Fruit fly (Drosophila melanogaster) whole organism, embryonic: ENCODE data around the gene CG42764.

ENCODE experiments used
- Atf3 ChIP-seq: fragments of 200-800 bp; sonication (Bioruptor generic); optimal IDR thresholded peaks from 3 replicates; lab custom pipeline; 2016; ENCODE audit warnings: missing biosample characterization, missing genetic modification characterization
- B-H1 ChIP-seq: fragments of 200-800 bp; sonication (Bioruptor generic); IDR thresholded peaks from 3 replicates; pipeline ENCODE4 v1.3.6; 2022; ENCODE audit warnings: missing biosample characterization, missing genetic modification characterization
- CG10209 ChIP-seq: fragments of 200-800 bp; sonication (Bioruptor generic); optimal IDR thresholded peaks from 3 replicates; lab custom pipeline; 2017; ENCODE audit warnings: missing biosample characterization, mild to moderate bottlenecking, missing genetic modification characterization, missing genetic modification reagents
- CG10431 ChIP-seq: fragments of 200-800 bp; sonication (Bioruptor generic); optimal IDR thresholded peaks from 3 replicates; lab custom pipeline; 2018; ENCODE audit warnings: missing biosample characterization, mild to moderate bottlenecking, missing genetic modification characterization
- CG14860 ChIP-seq: fragments of 200-800 bp; sonication (Bioruptor generic); IDR thresholded peaks from 3 replicates; pipeline ENCODE4 v1.3.6; 2022; ENCODE audit warnings: missing biosample characterization, missing genetic modification characterization; ENCODE audit not compliant: partially characterized antibody
- CG15696 ChIP-seq: fragments of 200-800 bp; sonication (Bioruptor generic); optimal IDR thresholded peaks from 2 replicates; lab custom pipeline; 2019; ENCODE audit warnings: missing biosample characterization, mild to moderate bottlenecking, missing genetic modification characterization, moderate library complexity
- CG1602 ChIP-seq: fragments of 200-800 bp; sonication (Bioruptor generic); optimal IDR thresholded peaks from 3 replicates; lab custom pipeline; 2016; ENCODE audit warnings: missing biosample characterization, missing genetic modification characterization
- CG18011 ChIP-seq: fragments of 200-800 bp; sonication (Bioruptor generic); optimal IDR thresholded peaks from 2 replicates; lab custom pipeline; 2017; ENCODE audit warnings: missing biosample characterization, missing genetic modification characterization, mild to moderate bottlenecking, moderate library complexity, missing genotype
- CG1832 ChIP-seq: fragments of 200-800 bp; sonication (Bioruptor generic); optimal IDR thresholded peaks from 2 replicates; lab custom pipeline; 2017; ENCODE audit warnings: missing biosample characterization, mild to moderate bottlenecking, missing genetic modification characterization, inconsistent platforms
- CG18599 ChIP-seq: fragments of 200-800 bp; sonication (Bioruptor generic); optimal IDR thresholded peaks from 3 replicates; lab custom pipeline; 2017; ENCODE audit warnings: missing biosample characterization, missing genetic modification characterization, mild to moderate bottlenecking, moderate library complexity, missing genetic modification reagents
- CG4617 ChIP-seq: fragments of 200-800 bp; sonication (Bioruptor generic); optimal IDR thresholded peaks from 3 replicates; lab custom pipeline; 2016; ENCODE audit warnings: missing biosample characterization, missing genetic modification characterization, borderline replicate concordance
- CG7556 ChIP-seq: fragments of 200-800 bp; sonication (Bioruptor generic); optimal IDR thresholded peaks from 2 replicates; lab custom pipeline; 2017; ENCODE audit warnings: missing biosample characterization, mild to moderate bottlenecking, missing genetic modification characterization
- CG8944 ChIP-seq: fragments of 200-800 bp; sonication (Bioruptor generic); optimal IDR thresholded peaks from 3 replicates; lab custom pipeline; 2016; ENCODE audit warnings: missing biosample characterization, missing genetic modification characterization
- Doc2 ChIP-seq: fragments of 200-800 bp; sonication (Bioruptor generic); IDR thresholded peaks from 2 replicates; pipeline ENCODE4 v1.3.6; 2022; ENCODE audit warnings: missing biosample characterization, missing genetic modification characterization
- Drgx ChIP-seq: fragments of 200-800 bp; sonication (Bioruptor generic); IDR thresholded peaks from 2 replicates; pipeline ENCODE4 v1.3.6; 2022; ENCODE audit warnings: missing biosample characterization, missing genetic modification characterization
- ERR ChIP-seq: fragments of 200-800 bp; sonication (Bioruptor generic); optimal IDR thresholded peaks from 2 replicates; lab custom pipeline; 2016; ENCODE audit warnings: missing biosample characterization, missing genetic modification characterization
- Ets97D ChIP-seq: fragments of 200-800 bp; sonication (Bioruptor generic); optimal IDR thresholded peaks from 3 replicates; lab custom pipeline; 2016; ENCODE audit warnings: missing biosample characterization, missing genetic modification characterization
- Fer2 ChIP-seq: fragments of 200-800 bp; sonication (Bioruptor generic); optimal IDR thresholded peaks from 2 replicates; lab custom pipeline; 2018; ENCODE audit warnings: missing biosample characterization, mild to moderate bottlenecking, missing genetic modification characterization, moderate library complexity
- H2.0 ChIP-seq: fragments of 200-800 bp; sonication (Bioruptor generic); IDR thresholded peaks from 2 replicates; pipeline ENCODE4 v1.3.6; 2022; ENCODE audit warnings: missing biosample characterization, missing genetic modification characterization
- HHEX ChIP-seq: fragments of 200-800 bp; sonication (Bioruptor generic); optimal IDR thresholded peaks from 3 replicates; lab custom pipeline; 2017; ENCODE audit warnings: missing biosample characterization, mild to moderate bottlenecking, missing genetic modification characterization, missing genetic modification reagents
- Hr3 ChIP-seq: fragments of 200-800 bp; sonication (Bioruptor generic); optimal IDR thresholded peaks from 3 replicates; lab custom pipeline; 2016; ENCODE audit warnings: missing biosample characterization, missing genetic modification characterization
- Sry-δ ChIP-seq: fragments of 200-800 bp; sonication (Bioruptor generic); optimal IDR thresholded peaks from 2 replicates; lab custom pipeline; 2016; ENCODE audit warnings: missing biosample characterization, missing genetic modification characterization
- danr ChIP-seq: fragments of 200-800 bp; sonication (Bioruptor generic); IDR thresholded peaks from 2 replicates; pipeline ENCODE4 v1.3.6; 2022; ENCODE audit warnings: missing biosample characterization, missing genetic modification characterization
- dimm ChIP-seq: fragments of 200-800 bp; sonication (Bioruptor generic); IDR thresholded peaks from 2 replicates; pipeline ENCODE4 v1.3.6; 2022; ENCODE audit warnings: missing biosample characterization, missing genetic modification characterization
- dmrt99B ChIP-seq: fragments of 200-800 bp; sonication (Bioruptor generic); optimal IDR thresholded peaks from 2 replicates; lab custom pipeline; 2018; ENCODE audit warnings: missing biosample characterization, mild to moderate bottlenecking, missing genetic modification characterization, moderate library complexity
- eyg ChIP-seq: fragments of 200-800 bp; sonication (Bioruptor generic); optimal IDR thresholded peaks from 3 replicates; lab custom pipeline; 2016; ENCODE audit warnings: missing biosample characterization, missing genetic modification characterization
- gcm2 ChIP-seq: fragments of 200-800 bp; sonication (Bioruptor generic); optimal IDR thresholded peaks from 2 replicates; lab custom pipeline; 2016; ENCODE audit warnings: missing biosample characterization, missing genetic modification characterization
- grau ChIP-seq: fragments of 200-800 bp; optimal IDR thresholded peaks from 3 replicates; lab custom pipeline; 2019; ENCODE audit warnings: missing biosample characterization, mild to moderate bottlenecking, missing genetic modification characterization, moderate library complexity
- her ChIP-seq: fragments of 200-800 bp; sonication (Bioruptor generic); optimal IDR thresholded peaks from 2 replicates; lab custom pipeline; 2016; ENCODE audit warnings: missing biosample characterization, missing genetic modification characterization
- ind ChIP-seq: fragments of 200-800 bp; sonication (Bioruptor generic); optimal IDR thresholded peaks from 3 replicates; lab custom pipeline; 2016; ENCODE audit warnings: missing biosample characterization, missing genetic modification characterization
- insv ChIP-seq, 2 experiments: fragments of 200-800 bp; sonication (Bioruptor generic); optimal IDR thresholded peaks; 3 replicates each; lab custom pipeline; 2016 to 2018; ENCODE audit warnings: missing biosample characterization in 2 of 2, missing genetic modification characterization in 2 of 2
- kay ChIP-seq: fragments of 200-800 bp; sonication (Bioruptor generic); optimal IDR thresholded peaks from 2 replicates; lab custom pipeline; 2016; ENCODE audit warnings: missing biosample characterization, missing genetic modification characterization
- ken ChIP-seq: fragments of 200-800 bp; sonication (Bioruptor generic); IDR thresholded peaks from 3 replicates; pipeline ENCODE4 v1.3.6; 2022; ENCODE audit warnings: missing biosample characterization, missing genetic modification characterization
- nerfin-1 ChIP-seq: fragments of 200-800 bp; sonication (Bioruptor generic); optimal IDR thresholded peaks from 3 replicates; lab custom pipeline; 2019; ENCODE audit warnings: missing biosample characterization, mild to moderate bottlenecking, missing genetic modification characterization, moderate library complexity
- nmo ChIP-seq: fragments of 200-800 bp; sonication (Bioruptor generic); optimal IDR thresholded peaks from 2 replicates; lab custom pipeline; 2018; ENCODE audit warnings: missing biosample characterization, mild to moderate bottlenecking, missing genetic modification characterization, moderate library complexity
- oc ChIP-seq: fragments of 200-800 bp; sonication (Bioruptor generic); optimal IDR thresholded peaks from 2 replicates; lab custom pipeline; 2018; ENCODE audit warnings: missing biosample characterization, mild to moderate bottlenecking, missing genetic modification characterization, moderate library complexity
- pan ChIP-seq, 4 experiments: fragments of >200 bp in 3 of 4; fragments of 200-800 bp in 1 of 4; sonication (Bioruptor generic) in 1 of 4; optimal IDR thresholded peaks in 3 of 4; IDR thresholded peaks in 1 of 4; 2 replicates each; pipeline versions ENCODE4 v1.3.6 to Lab custom; 2017 to 2022; ENCODE audit warnings: missing biosample characterization in 2 of 4, missing genetic modification characterization in 2 of 4, mixed read lengths in 1 of 4
- prd ChIP-seq, 3 experiments: fragments of >200 bp in 2 of 3; fragments of 200-800 bp in 1 of 3; sonication (Bioruptor generic) in 1 of 3; optimal IDR thresholded peaks in 2 of 3; IDR thresholded peaks in 1 of 3; 2 replicates in 2 of 3; 3 replicates in 1 of 3; pipeline versions ENCODE4 v1.3.6 to Lab custom; 2017 to 2022; ENCODE audit warnings: missing biosample characterization in 1 of 3, missing genetic modification characterization in 1 of 3
- repo ChIP-seq: fragments of 200-800 bp; sonication (Bioruptor generic); optimal IDR thresholded peaks from 2 replicates; lab custom pipeline; 2016; ENCODE audit warnings: missing biosample characterization, missing genetic modification characterization
- ro ChIP-seq: fragments of 200-800 bp; sonication (Bioruptor generic); IDR thresholded peaks from 2 replicates; pipeline ENCODE4 v1.3.6; 2022; ENCODE audit warnings: missing biosample characterization, missing genetic modification characterization
- sens ChIP-seq: fragments of 200-800 bp; sonication (Bioruptor generic); peaks from one replicate; lab custom pipeline; 2016; ENCODE audit warnings: missing biosample characterization, missing genetic modification characterization
- seq ChIP-seq: fragments of 200-800 bp; sonication (Bioruptor generic); IDR thresholded peaks from 2 replicates; pipeline ENCODE4 v1.3.6; 2022; ENCODE audit warnings: missing biosample characterization, missing genetic modification characterization
- shn ChIP-seq: fragments of 200-800 bp; sonication (Bioruptor generic); optimal IDR thresholded peaks from 3 replicates; lab custom pipeline; 2016; ENCODE audit warnings: missing biosample characterization, missing genetic modification characterization
- slou ChIP-seq: fragments of 200-800 bp; sonication (Bioruptor generic); optimal IDR thresholded peaks from 3 replicates; lab custom pipeline; 2016; ENCODE audit warnings: missing biosample characterization, missing genetic modification characterization
- sob ChIP-seq: fragments of 200-800 bp; sonication (Bioruptor generic); IDR thresholded peaks from 2 replicates; pipeline ENCODE4 v1.3.6; 2022; ENCODE audit warnings: missing biosample characterization, missing genetic modification characterization
- stc ChIP-seq: fragments of 200-800 bp; sonication (Bioruptor generic); IDR thresholded peaks from 2 replicates; pipeline ENCODE4 v1.3.6; 2022; ENCODE audit warnings: missing biosample characterization, missing genetic modification characterization
- stwl ChIP-seq: fragments of 200-800 bp; sonication (Bioruptor generic); optimal IDR thresholded peaks from 3 replicates; lab custom pipeline; 2018; ENCODE audit warnings: missing biosample characterization, mild to moderate bottlenecking, missing genetic modification characterization, moderate library complexity
- trem ChIP-seq: fragments of 200-800 bp; optimal IDR thresholded peaks from 3 replicates; lab custom pipeline; 2019; ENCODE audit warnings: missing biosample characterization, mild to moderate bottlenecking, missing genetic modification characterization, moderate library complexity
- vfl ChIP-seq: fragments of 200-800 bp; sonication (Bioruptor generic); optimal IDR thresholded peaks from 2 replicates; lab custom pipeline; 2016; ENCODE audit warnings: missing biosample characterization, missing genetic modification characterization
- vnd ChIP-seq: fragments of 200-800 bp; sonication (Bioruptor generic); IDR thresholded peaks from 3 replicates; pipeline ENCODE4 v1.3.6; 2022; ENCODE audit warnings: missing biosample characterization, missing genetic modification characterization; ENCODE audit not compliant: partially characterized antibody

CG42764 gene

DNA sequence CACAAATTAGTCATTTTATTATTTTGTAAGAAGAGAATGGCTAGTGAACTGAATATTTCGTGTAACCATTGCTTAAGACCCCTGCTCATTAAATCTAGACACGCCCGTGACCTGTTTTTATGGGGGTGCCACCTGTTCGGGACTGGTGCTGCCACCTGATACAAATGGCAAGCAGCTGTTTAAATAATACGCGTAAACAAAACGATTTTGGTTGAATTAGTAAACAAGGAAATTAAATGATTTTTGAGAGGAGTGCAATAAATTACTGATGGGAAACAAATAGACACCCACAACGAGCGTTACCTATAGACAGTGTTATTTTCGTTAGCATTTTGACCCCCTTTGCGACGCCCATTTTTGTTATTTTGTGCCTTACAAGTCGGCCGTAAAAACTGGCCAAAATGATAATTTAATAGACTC is 9.0 kb upstream of the CG42764 start (continued):
- peak; percentile 76 for TF ChIP-seq kay (GFP tag; lab: Kevin White, UChicago)
- peak; percentile 33 for TF ChIP-seq CG10431 (GFP tag; lab: Kevin White, UChicago)
- TF ChIP-seq seq, result no peak
- peak; percentile 80 for TF ChIP-seq shn (GFP tag; lab: Kevin White, UChicago)
- peak; percentile 66 for TF ChIP-seq eyg (GFP tag; lab: Kevin White, UChicago)
- no peak for TF ChIP-seq prd (optimal IDR thresholded peaks at IDR 0.05; lab: Kevin White, UChicago)
- no peak for TF ChIP-seq prd (GFP tag; IDR thresholded peaks at IDR 0.05; lab: Robert Waterston, UW)
- TF ChIP-seq CG10209 (GFP tag; lab: Kevin White, UChicago), result peak; percentile 83
- peak; percentile 86 for TF ChIP-seq Atf3 (GFP tag; lab: Kevin White, UChicago)
- TF ChIP-seq ERR (GFP tag; lab: Kevin White, UChicago), result peak; percentile 60
- no peak for TF ChIP-seq danr (GFP tag; lab: Robert Waterston, UW)
- peak; percentile 72 for TF ChIP-seq stwl (tag; lab: Kevin White, UChicago)
- TF ChIP-seq Fer2 (tag; lab: Kevin White, UChicago), result peak; percentile 77
- TF ChIP-seq CG18599 (GFP tag; lab: Kevin White, UChicago), result peak; percentile 92
- TF ChIP-seq insv (GFP tag; optimal IDR thresholded peaks at IDR 0.05; lab: Kevin White, UChicago), result peak in 1 of 2 experiments; percentile 62
- TF ChIP-seq CG1832 (GFP tag; lab: Kevin White, UChicago), result no peak
- TF ChIP-seq nerfin-1 (tag; lab: Kevin White, UChicago), result peak; percentile 62
- peak; percentile 70 for TF ChIP-seq trem (tag; lab: Kevin White, UChicago)
- TF ChIP-seq sob (GFP tag; lab: Robert Waterston, UW), result no peak
- TF ChIP-seq repo (GFP tag; lab: Kevin White, UChicago), result peak; percentile 81
- peak; percentile 84 for TF ChIP-seq dmrt99B
- no peak for TF ChIP-seq ken
- TF ChIP-seq Doc2 (GFP tag; lab: Robert Waterston, UW), result no peak
- TF ChIP-seq slou, result peak; percentile 79
- peak; percentile 89 for TF ChIP-seq CG8944
- peak; percentile 90 for TF ChIP-seq Hr3 (GFP tag; lab: Kevin White, UChicago)
- peak; percentile 75 for TF ChIP-seq oc
- TF ChIP-seq sens, result peak; percentile 79
- peak; percentile 75 for TF ChIP-seq nmo
- TF ChIP-seq vnd (GFP tag; lab: Robert Waterston, UW), result no peak
- TF ChIP-seq HHEX (GFP tag; lab: Kevin White, UChicago), result peak; percentile 86
- TF ChIP-seq CG14860 (GFP tag; lab: Robert Waterston, UW), result no peak
- peak; percentile 76 for TF ChIP-seq CG18011 (GFP tag; lab: Kevin White, UChicago)
- TF ChIP-seq ind (GFP tag; lab: Kevin White, UChicago), result peak; percentile 93
- peak; percentile 85 for TF ChIP-seq grau (tag; lab: Kevin White, UChicago)
- TF ChIP-seq H2.0, result no peak
- peak; percentile 82 for TF ChIP-seq her (GFP tag; lab: Kevin White, UChicago)
- TF ChIP-seq vfl (GFP tag; lab: Kevin White, UChicago), result peak; percentile 81
- TF ChIP-seq pan (optimal IDR thresholded peaks at IDR 0.05; lab: Kevin White, UChicago), result no peak
- no peak for TF ChIP-seq pan (GFP tag; optimal IDR thresholded peaks at IDR 0.05 in 1 of 2, IDR thresholded peaks at IDR 0.05 in 1 of 2)
- TF ChIP-seq ro (GFP tag; lab: Robert Waterston, UW), result no peak
- TF ChIP-seq gcm2, result peak; percentile 47
- TF ChIP-seq Ets97D (GFP tag; lab: Kevin White, UChicago), result peak; percentile 85
- TF ChIP-seq CG1602 (GFP tag; lab: Kevin White, UChicago), result peak; percentile 91
- no peak for TF ChIP-seq stc (GFP tag; lab: Robert Waterston, UW)
- no peak for TF ChIP-seq B-H1
- TF ChIP-seq dimm (GFP tag; lab: Robert Waterston, UW), result no peak
- peak; percentile 91 for TF ChIP-seq CG4617 (GFP tag; lab: Kevin White, UChicago)
- TF ChIP-seq Drgx (GFP tag; lab: Robert Waterston, UW), result no peak
- peak; percentile 70 for TF ChIP-seq CG15696
- peak; percentile 48 for TF ChIP-seq Sry-δ
- TF ChIP-seq CG7556 (GFP tag; lab: Kevin White, UChicago), result peak; percentile 84
